Fruit fly (Drosophila melanogaster) whole organism, prepupa: ENCODE measurements around the gene CG43120.

Source experiments
- CG10631 ChIP-seq: fragments of 200-800 bp; sonication (Bioruptor generic); optimal IDR thresholded peaks from 2 replicates; lab custom pipeline; 2016; ENCODE audit warnings: missing biosample characterization, missing genetic modification characterization
- CG10669 ChIP-seq: fragments of 200-800 bp; sonication (Bioruptor generic); optimal IDR thresholded peaks from 3 replicates; lab custom pipeline; 2018; ENCODE audit warnings: missing biosample characterization, mild to moderate bottlenecking, missing genetic modification characterization, moderate library complexity
- CG11294 ChIP-seq: fragments of 200-800 bp; sonication (Bioruptor generic); IDR thresholded peaks from 2 replicates; pipeline ENCODE4 v1.3.6; 2022; ENCODE audit warnings: missing biosample characterization, missing genetic modification characterization
- CG11762 ChIP-seq: fragments of 200-800 bp; sonication (Bioruptor generic); optimal IDR thresholded peaks from 3 replicates; lab custom pipeline; 2016; ENCODE audit warnings: missing biosample characterization, missing genetic modification characterization; ENCODE audit not compliant: insufficient read depth
- CG15336 ChIP-seq: fragments of 200-800 bp; sonication (Bioruptor generic); IDR thresholded peaks from 2 replicates; pipeline ENCODE4 v1.3.6; 2022; ENCODE audit warnings: missing biosample characterization, missing genetic modification characterization
- CG16779 ChIP-seq: fragments of 200-800 bp; sonication (Bioruptor generic); optimal IDR thresholded peaks from 3 replicates; lab custom pipeline; 2017; ENCODE audit warnings: missing biosample characterization, mild to moderate bottlenecking, missing genetic modification characterization
- CG3032 ChIP-seq: fragments of 200-800 bp; optimal IDR thresholded peaks from 2 replicates; lab custom pipeline; 2019; ENCODE audit warnings: missing biosample characterization, mild to moderate bottlenecking, missing genetic modification characterization, moderate library complexity
- CG31627 ChIP-seq: fragments of 200-800 bp; sonication (Bioruptor generic); optimal IDR thresholded peaks from 3 replicates; lab custom pipeline; 2016; ENCODE audit warnings: missing biosample characterization, missing genetic modification characterization
- CG32006 ChIP-seq: fragments of 200-800 bp; sonication (Bioruptor generic); optimal IDR thresholded peaks from 3 replicates; lab custom pipeline; 2017; ENCODE audit warnings: missing biosample characterization, mild to moderate bottlenecking, missing genetic modification characterization
- CG3919 ChIP-seq: fragments of 200-800 bp; sonication (Bioruptor generic); optimal IDR thresholded peaks from 3 replicates; lab custom pipeline; 2016; ENCODE audit warnings: missing biosample characterization, missing genetic modification characterization
- CG6276 ChIP-seq: fragments of 200-800 bp; sonication (Bioruptor generic); optimal IDR thresholded peaks from 2 replicates; lab custom pipeline; 2017; ENCODE audit warnings: missing biosample characterization, mild to moderate bottlenecking, missing genetic modification characterization
- CG6792 ChIP-seq: fragments of 200-800 bp; sonication (Bioruptor generic); optimal IDR thresholded peaks from 3 replicates; lab custom pipeline; 2016; ENCODE audit warnings: missing biosample characterization, missing genetic modification characterization
- CG6808 ChIP-seq: fragments of 200-800 bp; sonication (Bioruptor generic); optimal IDR thresholded peaks from 3 replicates; lab custom pipeline; 2017; ENCODE audit warnings: missing biosample characterization, missing genetic modification characterization, mild to moderate bottlenecking, moderate library complexity, missing genetic modification reagents
- CG8119 ChIP-seq: fragments of 200-800 bp; sonication (Bioruptor generic); IDR thresholded peaks from 3 replicates; pipeline ENCODE4 v1.3.6; 2022; ENCODE audit warnings: missing biosample characterization, missing genetic modification characterization
- CG8319 ChIP-seq: fragments of 200-800 bp; sonication (Bioruptor generic); optimal IDR thresholded peaks from 3 replicates; lab custom pipeline; 2016; ENCODE audit warnings: missing biosample characterization, missing genetic modification characterization
- CG8632 ChIP-seq: fragments of 200-800 bp; sonication (Bioruptor generic); optimal IDR thresholded peaks from 3 replicates; lab custom pipeline; 2016; ENCODE audit warnings: missing biosample characterization, missing genetic modification characterization
- CG9139 ChIP-seq: fragments of 200-800 bp; sonication (Bioruptor generic); optimal IDR thresholded peaks from 3 replicates; lab custom pipeline; 2017; ENCODE audit warnings: missing biosample characterization, mild to moderate bottlenecking, missing genetic modification characterization
- Eip75B ChIP-seq: fragments of 200-800 bp; sonication (Bioruptor generic); optimal IDR thresholded peaks from 3 replicates; lab custom pipeline; 2016; ENCODE audit warnings: missing biosample characterization, missing genetic modification characterization
- Eip78C ChIP-seq: fragments of 200-800 bp; sonication (Bioruptor generic); peaks from one replicate; lab custom pipeline; 2016; ENCODE audit warnings: missing biosample characterization, missing genetic modification characterization
- Eip93F ChIP-seq: fragments of 200-800 bp; sonication (Bioruptor generic); optimal IDR thresholded peaks from 2 replicates; lab custom pipeline; 2016; ENCODE audit warnings: missing biosample characterization, mild to moderate bottlenecking, missing genetic modification characterization
- Ets21C ChIP-seq: fragments of 200-800 bp; sonication (Bioruptor generic); optimal IDR thresholded peaks from 3 replicates; lab custom pipeline; 2016; ENCODE audit warnings: missing biosample characterization, missing genetic modification characterization
- Ets96B ChIP-seq: fragments of 200-800 bp; optimal IDR thresholded peaks from 2 replicates; lab custom pipeline; 2019; ENCODE audit warnings: missing biosample characterization, mild to moderate bottlenecking, missing genetic modification characterization, moderate library complexity
- Gug ChIP-seq: fragments of 200-800 bp; sonication (Bioruptor generic); IDR thresholded peaks from 2 replicates; pipeline ENCODE4 v1.3.6; 2022; ENCODE audit warnings: missing biosample characterization, missing genetic modification characterization
- Hr38 ChIP-seq: sonication (Bioruptor generic); optimal IDR thresholded peaks from 2 replicates; lab custom pipeline; 2016; ENCODE audit warnings: missing biosample characterization, missing genetic modification characterization
- Hr39 ChIP-seq: fragments of 200-800 bp; sonication (Bioruptor generic); optimal IDR thresholded peaks from 2 replicates; lab custom pipeline; 2016; ENCODE audit warnings: missing biosample characterization, missing genetic modification characterization
- Hr4 ChIP-seq: fragments of 200-800 bp; sonication (Bioruptor generic); optimal IDR thresholded peaks from 3 replicates; lab custom pipeline; 2016; ENCODE audit warnings: missing biosample characterization, missing genetic modification characterization
- Met ChIP-seq: fragments of 200-800 bp; sonication (Bioruptor generic); optimal IDR thresholded peaks from 3 replicates; lab custom pipeline; 2016; ENCODE audit warnings: missing biosample characterization, missing genetic modification characterization
- OdsH ChIP-seq: fragments of 200-800 bp; sonication (Bioruptor generic); optimal IDR thresholded peaks from 3 replicates; lab custom pipeline; 2016; ENCODE audit warnings: missing biosample characterization, missing genetic modification characterization
- Smox ChIP-seq: fragments of 200-800 bp; sonication (Bioruptor generic); optimal IDR thresholded peaks from 3 replicates; lab custom pipeline; 2016; ENCODE audit warnings: missing biosample characterization, missing genetic modification characterization
- Sox102F ChIP-seq: fragments of 200-800 bp; sonication (Bioruptor generic); optimal IDR thresholded peaks from 2 replicates; lab custom pipeline; 2016; ENCODE audit warnings: missing biosample characterization, mild to moderate bottlenecking, missing genetic modification characterization
- Sox14 ChIP-seq: fragments of 200-800 bp; sonication (Bioruptor generic); optimal IDR thresholded peaks from 3 replicates; lab custom pipeline; 2016; ENCODE audit warnings: missing biosample characterization, missing genetic modification characterization
- Sox15 ChIP-seq: fragments of 200-800 bp; sonication (Bioruptor generic); optimal IDR thresholded peaks from 3 replicates; lab custom pipeline; 2016; ENCODE audit warnings: missing biosample characterization, missing genetic modification characterization
- achi ChIP-seq: fragments of 200-800 bp; sonication (Bioruptor generic); optimal IDR thresholded peaks from 3 replicates; lab custom pipeline; 2016; ENCODE audit warnings: missing biosample characterization, missing genetic modification characterization
- cyc ChIP-seq: fragments of 200-800 bp; sonication (Bioruptor generic); optimal IDR thresholded peaks from 3 replicates; lab custom pipeline; 2016; ENCODE audit warnings: missing biosample characterization, missing genetic modification characterization
- dsx ChIP-seq: fragments of 200-800 bp; optimal IDR thresholded peaks from 3 replicates; lab custom pipeline; 2019; ENCODE audit warnings: missing biosample characterization, mild to moderate bottlenecking, missing genetic modification characterization, moderate library complexity; ENCODE audit not compliant: poor library complexity, severe bottlenecking
- esn ChIP-seq: fragments of 200-800 bp; sonication (Bioruptor generic); optimal IDR thresholded peaks from 2 replicates; lab custom pipeline; 2016; ENCODE audit warnings: missing biosample characterization, mild to moderate bottlenecking, missing genetic modification characterization, moderate library complexity
- fd59A ChIP-seq: fragments of 200-800 bp; sonication (Bioruptor generic); optimal IDR thresholded peaks from 2 replicates; lab custom pipeline; 2017; ENCODE audit warnings: missing biosample characterization, mild to moderate bottlenecking, missing genetic modification characterization, missing genetic modification reagents
- fd85E ChIP-seq: fragments of 200-800 bp; sonication (Bioruptor generic); optimal IDR thresholded peaks from 3 replicates; lab custom pipeline; 2016; ENCODE audit warnings: missing biosample characterization, missing genetic modification characterization
- fkh ChIP-seq: fragments of 200-800 bp; sonication (Bioruptor generic); optimal IDR thresholded peaks from 3 replicates; lab custom pipeline; 2017; ENCODE audit warnings: missing biosample characterization, mild to moderate bottlenecking, missing genetic modification characterization, moderate library complexity
- lz ChIP-seq: fragments of 200-800 bp; sonication (Bioruptor generic); optimal IDR thresholded peaks from 3 replicates; lab custom pipeline; 2016; ENCODE audit warnings: missing biosample characterization, missing genetic modification characterization
- salr ChIP-seq, 2 experiments: fragments of 200-800 bp; sonication (Bioruptor generic); optimal IDR thresholded peaks; 3 replicates each; lab custom pipeline; 2016 to 2018; ENCODE audit warnings: missing biosample characterization in 2 of 2, missing genetic modification characterization in 2 of 2, mild to moderate bottlenecking in 1 of 2
- spab ChIP-seq: fragments of 200-800 bp; sonication (Bioruptor generic); optimal IDR thresholded peaks from 2 replicates; lab custom pipeline; 2017; ENCODE audit warnings: missing biosample characterization, mild to moderate bottlenecking, missing genetic modification characterization, missing genetic modification reagents
- ss ChIP-seq, 2 experiments: fragments of 200-800 bp; sonication (Bioruptor generic); optimal IDR thresholded peaks; 2 replicates in 1 of 2; 3 replicates in 1 of 2; lab custom pipeline; 2017 to 2018; ENCODE audit warnings: mild to moderate bottlenecking in 2 of 2, missing biosample characterization in 2 of 2, missing genetic modification characterization in 2 of 2, moderate library complexity in 1 of 2
- svp ChIP-seq: fragments of 200-800 bp; sonication (Bioruptor generic); peaks from one replicate; lab custom pipeline; 2016; ENCODE audit warnings: missing biosample characterization, missing genetic modification characterization
- topi ChIP-seq: fragments of 200-800 bp; sonication (Bioruptor generic); optimal IDR thresholded peaks from 3 replicates; lab custom pipeline; 2016; ENCODE audit warnings: missing biosample characterization, missing genetic modification characterization
- vri ChIP-seq: fragments of 200-800 bp; sonication (Bioruptor generic); optimal IDR thresholded peaks from 3 replicates; lab custom pipeline; 2016; ENCODE audit warnings: missing biosample characterization, mild to moderate bottlenecking, missing genetic modification characterization

Gene CG43120

DNA sequence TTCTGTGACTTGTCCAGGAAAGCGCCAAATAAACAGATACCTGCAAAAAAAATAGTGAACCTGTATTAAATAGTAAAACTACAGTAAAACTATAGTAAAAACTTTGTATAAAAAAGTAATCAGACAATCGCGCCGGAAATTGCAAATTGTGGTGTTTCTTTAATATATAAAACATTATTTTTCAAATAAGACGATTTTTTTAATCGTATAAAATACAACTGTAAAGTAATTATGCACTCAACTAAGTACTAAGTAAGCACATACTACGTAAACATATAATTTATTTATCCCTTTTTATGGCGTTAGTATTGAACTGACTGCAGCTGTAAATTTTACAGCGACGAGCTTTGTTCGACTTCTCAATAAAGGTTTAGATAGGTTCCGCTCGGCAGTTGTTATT, at the start of gene CG43120:
TSS of gene CG43120 (plus strand) at position 391 of the 400 bp plus-strand sequence.
- TF ChIP-seq Eip78C (GFP tag; lab: Kevin White, UChicago): no peak
- TF ChIP-seq CG11294: no peak
- TF ChIP-seq Met: no peak
- TF ChIP-seq Sox102F (GFP tag; lab: Kevin White, UChicago): peak; percentile 30
- TF ChIP-seq Eip75B (GFP tag; lab: Kevin White, UChicago): peak; percentile 1
- peak; percentile 15 for TF ChIP-seq cyc (GFP tag; lab: Kevin White, UChicago)
- TF ChIP-seq CG3032 (tag; lab: Kevin White, UChicago): no peak
- no peak for TF ChIP-seq salr (GFP tag; optimal IDR thresholded peaks at IDR 0.05; lab: Kevin White, UChicago)
- peak; percentile 71 for TF ChIP-seq svp (GFP tag; lab: Kevin White, UChicago)
- TF ChIP-seq Hr39 (GFP tag; lab: Kevin White, UChicago): peak; percentile 43
- TF ChIP-seq Sox14 (GFP tag; lab: Kevin White, UChicago): peak; percentile 20
- peak; percentile 49 for TF ChIP-seq Smox (GFP tag; lab: Kevin White, UChicago)
- TF ChIP-seq CG11762 (GFP tag; lab: Kevin White, UChicago): no peak
- no peak for TF ChIP-seq CG10669 (GFP tag; lab: Kevin White, UChicago)
- TF ChIP-seq achi (GFP tag; lab: Kevin White, UChicago): no peak
- TF ChIP-seq topi (GFP tag; lab: Kevin White, UChicago): peak; percentile 7
- peak; percentile 47 for TF ChIP-seq esn
- no peak for TF ChIP-seq Gug (GFP tag; lab: Robert Waterston, UW)
- TF ChIP-seq lz (GFP tag; lab: Kevin White, UChicago): peak; percentile 9
- no peak for TF ChIP-seq fd59A (GFP tag; lab: Kevin White, UChicago)
- TF ChIP-seq CG16779: no peak
- TF ChIP-seq fkh: no peak
- peak; percentile 10 for TF ChIP-seq CG8632 (GFP tag; lab: Kevin White, UChicago)
- TF ChIP-seq vri: peak; percentile 12
- peak; percentile 16 for TF ChIP-seq OdsH (GFP tag; lab: Kevin White, UChicago)
- TF ChIP-seq CG31627 (GFP tag; lab: Kevin White, UChicago): peak; percentile 35
- TF ChIP-seq CG32006 (GFP tag; lab: Kevin White, UChicago): peak; percentile 2
- no peak for TF ChIP-seq CG6276 (GFP tag; lab: Kevin White, UChicago)
- TF ChIP-seq CG8119 (GFP tag; lab: Robert Waterston, UW): 0 out of 3 replicates have a peak, but pooled peaks have one; percentile 19
- no peak for TF ChIP-seq dsx (GFP tag; lab: Kevin White, UChicago)

DNA sequence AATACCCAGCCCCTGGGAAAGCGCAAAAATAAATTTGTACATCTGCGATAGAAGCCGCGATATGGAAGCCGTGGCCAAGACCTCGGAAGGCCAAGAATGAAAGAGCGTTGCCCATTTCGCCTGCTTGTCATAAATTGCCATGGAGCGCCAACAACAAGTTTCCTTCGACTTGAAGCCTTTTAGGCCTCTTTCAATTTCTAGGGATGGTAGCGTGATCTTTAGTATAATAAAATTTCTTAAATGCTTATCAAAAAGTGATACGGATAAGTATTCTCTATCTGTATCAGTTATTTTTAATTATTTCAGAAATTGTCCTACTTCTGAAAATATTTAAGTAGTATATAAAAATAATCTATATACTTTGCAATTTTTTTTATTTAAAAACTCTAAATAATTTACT, 49.2 kb upstream of the CG43120 start:
- TF ChIP-seq CG8632 (GFP tag; lab: Kevin White, UChicago) (no peak), Eip78C (GFP tag; lab: Kevin White, UChicago) (peak; percentile 58), CG8119 (GFP tag; lab: Robert Waterston, UW) (0 out of 3 replicates have a peak, but pooled peaks have one; percentile 23), CG32006 (GFP tag; lab: Kevin White, UChicago) (peak; percentile 7), Hr4 (GFP tag; lab: Kevin White, UChicago) (peak; percentile 2)

DNA sequence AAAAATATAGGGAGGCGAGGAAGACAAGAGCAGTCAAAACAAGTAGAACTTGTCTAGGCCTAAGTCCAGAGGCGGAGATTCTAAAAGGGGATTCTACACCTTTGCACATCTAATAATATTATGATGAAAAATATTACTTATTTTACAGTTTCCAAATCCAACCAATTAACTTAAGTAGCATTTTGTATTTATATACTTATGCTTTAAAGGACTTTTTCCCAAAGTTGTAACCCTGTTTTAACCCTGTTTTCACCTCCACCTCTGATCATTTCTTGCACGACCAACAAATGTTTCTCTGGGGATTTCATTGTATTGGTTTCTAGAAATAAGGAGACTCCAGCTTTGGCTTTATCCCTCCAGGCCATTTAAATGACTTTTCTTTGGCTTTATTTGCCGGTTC, 45.8 kb upstream of the CG43120 start:
- TF ChIP-seq CG15336 (GFP tag; lab: Robert Waterston, UW) (peak; percentile 77), Hr38 (no peak), CG11762 (GFP tag; lab: Kevin White, UChicago) (peak; percentile 46), Sox15 (GFP tag; lab: Kevin White, UChicago) (no peak), Gug (GFP tag; lab: Robert Waterston, UW) (peak; percentile 84), Ets21C (no peak), Ets96B (tag; lab: Kevin White, UChicago) (peak; percentile 78), salr (GFP tag; optimal IDR thresholded peaks at IDR 0.05; lab: Kevin White, UChicago) (peak in 1 of 2 experiments; percentile 36), CG10669 (GFP tag; lab: Kevin White, UChicago) (peak; percentile 56), OdsH (GFP tag; lab: Kevin White, UChicago) (peak; percentile 15), svp (GFP tag; lab: Kevin White, UChicago) (no peak), fd59A (GFP tag; lab: Kevin White, UChicago) (peak; percentile 18), CG10631 (GFP tag; lab: Kevin White, UChicago) (peak; percentile 67), CG9139 (GFP tag; lab: Kevin White, UChicago) (peak; percentile 50), Eip93F (GFP tag; lab: Kevin White, UChicago) (no peak), CG8319 (no peak), CG8119 (GFP tag; lab: Robert Waterston, UW) (peak; percentile 66), Smox (GFP tag; lab: Kevin White, UChicago) (no peak), CG6808 (GFP tag; lab: Kevin White, UChicago) (peak; percentile 72), CG3919 (GFP tag; lab: Kevin White, UChicago) (peak; percentile 77), ss (GFP tag; optimal IDR thresholded peaks at IDR 0.05; lab: Kevin White, UChicago) (peak; percentile 45 to 68), spab (peak; percentile 74), cyc (GFP tag; lab: Kevin White, UChicago) (no peak), CG6792 (no peak), CG32006 (GFP tag; lab: Kevin White, UChicago) (peak; percentile 53), dsx (GFP tag; lab: Kevin White, UChicago) (peak; percentile 56), fd85E (GFP tag; lab: Kevin White, UChicago) (no peak)
